Worm (Caenorhabditis elegans) whole organism, L1 larva: ENCODE data around the gene nspd-2.

Experiments used
- C16A3.4 ChIP-seq: fragments of 150-350 bp; optimal IDR thresholded peaks from 2 replicates; lab custom pipeline; 2014; ENCODE audit warnings: missing biosample characterization, missing genetic modification characterization
- C34B4.2 ChIP-seq: sonication (generic microtip); optimal IDR thresholded peaks from 2 replicates; lab custom pipeline; 2017; ENCODE audit warnings: mild to moderate bottlenecking, missing genetic modification characterization, missing compliant biosample characterization
- Y116A8C.19 ChIP-seq: sonication (generic microtip); optimal IDR thresholded peaks from 2 replicates; lab custom pipeline; 2016; ENCODE audit warnings: missing compliant biosample characterization, missing genetic modification characterization, borderline replicate concordance
- aha-1 ChIP-seq: fragments of 150-350 bp; optimal IDR thresholded peaks from 2 replicates; lab custom pipeline; 2014; ENCODE audit warnings: missing biosample characterization, missing genetic modification characterization
- aly-2 ChIP-seq: fragments of 150-350 bp; optimal IDR thresholded peaks from 2 replicates; lab custom pipeline; 2014; ENCODE audit warnings: missing biosample characterization, missing genetic modification characterization
- ama-1 ChIP-seq: fragments of 150-350 bp; optimal IDR thresholded peaks from 2 replicates; lab custom pipeline; 2014
- blmp-1 ChIP-seq: fragments of 150-350 bp; optimal IDR thresholded peaks from 2 replicates; lab custom pipeline; 2014; ENCODE audit warnings: missing biosample characterization, missing genetic modification characterization
- ceh-88 ChIP-seq: fragments of 200-800 bp; sonication (Bioruptor generic); IDR thresholded peaks from 2 replicates; pipeline ENCODE4 v1.3.6; 2022; ENCODE audit warnings: missing genetic modification characterization, missing compliant biosample characterization
- ces-1 ChIP-seq: fragments of 150-350 bp; optimal IDR thresholded peaks from 2 replicates; lab custom pipeline; 2014; ENCODE audit warnings: missing biosample characterization, missing genetic modification reagents, missing genetic modification characterization
- dpl-1 ChIP-seq, 3 experiments: fragments of 150-350 bp in 2 of 3; sonication (generic microtip) in 1 of 3; optimal IDR thresholded peaks; 2 replicates each; lab custom pipeline; 2014 to 2017; ENCODE audit warnings: missing biosample characterization in 3 of 3, missing genetic modification characterization in 3 of 3, missing genetic modification reagents in 3 of 3
- dsc-1 ChIP-seq: sonication (generic microtip); optimal IDR thresholded peaks from 2 replicates; lab custom pipeline; 2016; ENCODE audit warnings: mild to moderate bottlenecking, missing genetic modification characterization, missing compliant biosample characterization
- efl-1 ChIP-seq, 4 experiments: fragments of 150-350 bp; optimal IDR thresholded peaks in 3 of 4; peaks in 1 of 4; 1 replicate in 1 of 4; 2 replicates in 3 of 4; lab custom pipeline; 2014; ENCODE audit warnings: missing biosample characterization in 2 of 4, missing genetic modification characterization in 2 of 4, missing genetic modification reagents in 2 of 4
- egl-27 ChIP-seq, 2 experiments: fragments of 150-350 bp in 1 of 2; sonication (generic microtip); optimal IDR thresholded peaks; 3 replicates each; lab custom pipeline; 2017 to 2018; ENCODE audit warnings: missing biosample characterization in 2 of 2, missing genetic modification characterization in 2 of 2, missing genetic modification reagents in 2 of 2
- elt-3 ChIP-seq, 6 experiments: fragments of 150-350 bp in 1 of 6; sonication (generic microtip); optimal IDR thresholded peaks; 2 replicates each; lab custom pipeline; 2017 to 2018; ENCODE audit warnings: missing biosample characterization in 6 of 6, missing genetic modification characterization in 6 of 6, inconsistent platforms in 1 of 6
- fkh-10 ChIP-seq: sonication (generic microtip); optimal IDR thresholded peaks from 2 replicates; lab custom pipeline; 2017; ENCODE audit warnings: missing biosample characterization, missing genetic modification reagents, missing genetic modification characterization
- grh-1 ChIP-seq: fragments of 200-800 bp; sonication (Bioruptor generic); IDR thresholded peaks from 2 replicates; pipeline ENCODE4 v1.3.6; 2022; ENCODE audit warnings: missing genetic modification reagents, missing genetic modification characterization, missing compliant biosample characterization
- hlh-17 ChIP-seq: fragments of 200-800 bp; sonication (Bioruptor generic); optimal IDR thresholded peaks from 2 replicates; lab custom pipeline; 2018; ENCODE audit warnings: missing genetic modification characterization, mild to moderate bottlenecking, missing compliant biosample characterization, moderate library complexity, borderline replicate concordance
- hlh-4 ChIP-seq: sonication (generic microtip); optimal IDR thresholded peaks from 2 replicates; lab custom pipeline; 2016; ENCODE audit warnings: mild to moderate bottlenecking, missing genetic modification characterization, missing compliant biosample characterization
- irx-1 ChIP-seq: sonication (generic microtip); optimal IDR thresholded peaks from 2 replicates; lab custom pipeline; 2016; ENCODE audit warnings: missing genetic modification characterization, missing compliant biosample characterization
- isw-1 ChIP-seq: fragments of 200-800 bp; sonication (Bioruptor generic); IDR thresholded peaks from 2 replicates; pipeline ENCODE4 v1.3.6; 2022; ENCODE audit warnings: missing genetic modification characterization, missing compliant biosample characterization
- jun-1 ChIP-seq: fragments of 150-350 bp; optimal IDR thresholded peaks from 2 replicates; lab custom pipeline; 2014; ENCODE audit warnings: missing biosample characterization, missing genetic modification reagents, missing genetic modification characterization
- lin-13 ChIP-seq: fragments of 150-350 bp; optimal IDR thresholded peaks from 2 replicates; lab custom pipeline; 2014; ENCODE audit warnings: missing biosample characterization, missing genetic modification reagents, missing genetic modification characterization
- lin-14 ChIP-seq: fragments of 200-800 bp; sonication (Bioruptor generic); optimal IDR thresholded peaks from 2 replicates; lab custom pipeline; 2018; ENCODE audit warnings: mild to moderate bottlenecking, missing genetic modification characterization, moderate library complexity, missing compliant biosample characterization
- lin-35 ChIP-seq, 2 experiments: fragments of 150-350 bp; optimal IDR thresholded peaks; 2 replicates each; lab custom pipeline; 2014; ENCODE audit warnings: missing biosample characterization in 2 of 2, missing genetic modification characterization in 2 of 2, missing genetic modification reagents in 2 of 2
- lir-3 ChIP-seq: sonication (generic microtip); optimal IDR thresholded peaks from 2 replicates; lab custom pipeline; 2016; ENCODE audit warnings: mild to moderate bottlenecking, missing genetic modification characterization, moderate library complexity, missing compliant biosample characterization; ENCODE audit not compliant: poor library complexity
- lsy-2 ChIP-seq, 2 experiments: fragments of 150-350 bp; optimal IDR thresholded peaks; 2 replicates each; lab custom pipeline; 2014; ENCODE audit warnings: missing biosample characterization in 2 of 2, missing genetic modification characterization in 2 of 2
- mdl-1 ChIP-seq, 2 experiments: fragments of 150-350 bp; optimal IDR thresholded peaks; 2 replicates each; lab custom pipeline; 2014 to 2017; ENCODE audit warnings: missing biosample characterization in 2 of 2, missing genetic modification characterization in 2 of 2, inconsistent platforms in 1 of 2
- mef-2 ChIP-seq: fragments of 150-350 bp; optimal IDR thresholded peaks from 2 replicates; lab custom pipeline; 2014; ENCODE audit warnings: missing biosample characterization, missing genetic modification characterization
- mep-1 ChIP-seq: fragments of 150-350 bp; optimal IDR thresholded peaks from 2 replicates; lab custom pipeline; 2014; ENCODE audit warnings: missing biosample characterization, missing genetic modification characterization
- nhr-19 ChIP-seq: fragments of 200-800 bp; sonication (Bioruptor generic); conservative IDR thresholded peaks from 2 replicates; pipeline ENCODE4 v1.3.6; 2022; ENCODE audit warnings: missing genetic modification characterization, missing compliant biosample characterization
- nhr-20 ChIP-seq: sonication (generic microtip); optimal IDR thresholded peaks from 2 replicates; lab custom pipeline; 2016; ENCODE audit warnings: mild to moderate bottlenecking, missing genetic modification characterization, missing compliant biosample characterization
- nhr-47 ChIP-seq: sonication (generic microtip); optimal IDR thresholded peaks from 2 replicates; lab custom pipeline; 2016; ENCODE audit warnings: mild to moderate bottlenecking, missing genetic modification characterization, moderate library complexity, missing compliant biosample characterization
- nhr-71 ChIP-seq: sonication (generic microtip); optimal IDR thresholded peaks from 2 replicates; lab custom pipeline; 2016; ENCODE audit warnings: mild to moderate bottlenecking, missing genetic modification characterization, moderate library complexity, missing compliant biosample characterization
- nhr-85 ChIP-seq: sonication (generic microtip); peaks from one replicate; lab custom pipeline; 2016; ENCODE audit warnings: missing genetic modification characterization, inconsistent platforms, missing compliant biosample characterization
- nhr-90 ChIP-seq: sonication (generic microtip); optimal IDR thresholded peaks from 2 replicates; lab custom pipeline; 2016; ENCODE audit warnings: mild to moderate bottlenecking, missing genetic modification characterization, missing compliant biosample characterization; ENCODE audit not compliant: poor library complexity
- skn-1 ChIP-seq: fragments of 150-350 bp; optimal IDR thresholded peaks from 2 replicates; lab custom pipeline; 2014; ENCODE audit warnings: missing biosample characterization, missing genetic modification characterization
- snu-23 ChIP-seq: sonication (generic microtip); optimal IDR thresholded peaks from 2 replicates; lab custom pipeline; 2016; ENCODE audit warnings: missing genetic modification characterization, missing compliant biosample characterization
- sox-4 ChIP-seq: sonication (generic microtip); optimal IDR thresholded peaks from 2 replicates; lab custom pipeline; 2016; ENCODE audit warnings: missing genetic modification characterization, missing compliant biosample characterization
- sptf-1 ChIP-seq: fragments of 150-350 bp; optimal IDR thresholded peaks from 2 replicates; lab custom pipeline; 2014; ENCODE audit warnings: missing biosample characterization, missing genetic modification characterization
- sup-37 ChIP-seq: fragments of 200-800 bp; sonication (Bioruptor generic); optimal IDR thresholded peaks from 2 replicates; lab custom pipeline; 2018; ENCODE audit warnings: mild to moderate bottlenecking, missing genetic modification characterization, missing compliant biosample characterization
- tbx-2 ChIP-seq: sonication (generic microtip); optimal IDR thresholded peaks from 2 replicates; lab custom pipeline; 2016; ENCODE audit warnings: missing genetic modification characterization, missing compliant biosample characterization
- tlp-1 ChIP-seq: fragments of 150-350 bp; optimal IDR thresholded peaks from 2 replicates; lab custom pipeline; 2014; ENCODE audit warnings: missing biosample characterization, missing genetic modification characterization
- unc-130 ChIP-seq: fragments of 150-350 bp; optimal IDR thresholded peaks from 2 replicates; lab custom pipeline; 2017; ENCODE audit warnings: missing biosample characterization, missing genetic modification characterization, inconsistent platforms
- unc-30 ChIP-seq: sonication (generic microtip); optimal IDR thresholded peaks from 2 replicates; lab custom pipeline; 2017; ENCODE audit warnings: missing biosample characterization, missing genetic modification characterization
- unc-98 ChIP-seq: fragments of 200-800 bp; sonication (Bioruptor generic); IDR thresholded peaks from 2 replicates; pipeline ENCODE4 v1.3.6; 2022; ENCODE audit warnings: missing genetic modification characterization, missing compliant biosample characterization
- ztf-4 ChIP-seq: fragments of 150-350 bp; optimal IDR thresholded peaks from 2 replicates; lab custom pipeline; 2014; ENCODE audit warnings: missing biosample characterization, missing genetic modification characterization

The nspd-2 gene

ce11 chrIV:9866865-9867264, 23.0 kb downstream of the nspd-2 start:
- TF ChIP-seq mef-2 (tag; lab: Kevin White, UChicago) (no peak), skn-1 (tag; lab: Kevin White, UChicago) (no peak), dsc-1 (tag; lab: Kevin White, UChicago) (no peak), sup-37 (GFP tag; lab: Kevin White, UChicago) (no peak), unc-30 (no peak), ceh-88 (GFP tag; lab: Robert Waterston, UW) (no peak), nhr-20 (tag; lab: Kevin White, UChicago) (peak; percentile 59)
- TF ChIP-seq, all 84 proteins: peak for 1

- TF ChIP-seq fkh-10 (GFP tag; lab: Kevin White, UChicago): no peak
- TF ChIP-seq snu-23: peak; percentile 86
- TF ChIP-seq blmp-1 (tag; lab: Kevin White, UChicago): peak; percentile 94
- peak in 1 of 2 experiments; percentile 74 for TF ChIP-seq lin-35 (GFP tag; optimal IDR thresholded peaks at IDR 0.05; lab: Kevin White, UChicago)
- peak; percentile 44 for TF ChIP-seq C16A3.4 (tag; lab: Kevin White, UChicago)
- TF ChIP-seq elt-3 (tag; optimal IDR thresholded peaks at IDR 0.05; lab: Kevin White, UChicago): peak in 5 of 6 experiments; percentile 56 to 98 (median 67)
- TF ChIP-seq sptf-1: no peak
- TF ChIP-seq ztf-4 (tag; lab: Kevin White, UChicago): peak; percentile 62
- peak; percentile 53 for TF ChIP-seq mep-1 (tag; lab: Kevin White, UChicago)
- peak; percentile 83 for TF ChIP-seq grh-1 (GFP tag; lab: Robert Waterston, UW)
- peak in 1 of 3 experiments; percentile 28 for TF ChIP-seq dpl-1 (GFP tag; optimal IDR thresholded peaks at IDR 0.05; lab: Kevin White, UChicago)
- TF ChIP-seq nhr-47: peak; percentile 71
- no peak for TF ChIP-seq C34B4.2
- no peak for TF ChIP-seq irx-1 (tag; lab: Kevin White, UChicago)
- TF ChIP-seq ces-1 (GFP tag; lab: Kevin White, UChicago): no peak
- TF ChIP-seq efl-1 (optimal IDR thresholded peaks at IDR 0.05; lab: Kevin White, UChicago): peak in 1 of 2 experiments; percentile 17
- TF ChIP-seq efl-1 (GFP tag; optimal IDR thresholded peaks at IDR 0.05 in 1 of 2; lab: Kevin White, UChicago): peak in 1 of 2 experiments; percentile 94
- TF ChIP-seq Y116A8C.19: no peak
- TF ChIP-seq mdl-1 (tag; optimal IDR thresholded peaks at IDR 0.05; lab: Kevin White, UChicago): peak in 1 of 2 experiments; percentile 64
- TF ChIP-seq ama-1 (lab: Kevin White, UChicago): no peak
- TF ChIP-seq nhr-71 (tag; lab: Kevin White, UChicago): peak; percentile 93
- TF ChIP-seq nhr-19 (GFP tag; lab: Robert Waterston, UW): peak; percentile 87
- no peak for TF ChIP-seq aha-1 (tag; lab: Kevin White, UChicago)
- no peak for TF ChIP-seq jun-1 (tag; lab: Kevin White, UChicago)
- TF ChIP-seq egl-27 (tag; optimal IDR thresholded peaks at IDR 0.05; lab: Kevin White, UChicago): no peak
- TF ChIP-seq isw-1 (GFP tag; lab: Robert Waterston, UW): no peak
- no peak for TF ChIP-seq tlp-1
- peak; percentile 36 for TF ChIP-seq lin-13 (GFP tag; lab: Kevin White, UChicago)
- no peak for TF ChIP-seq hlh-4 (tag; lab: Kevin White, UChicago)
- no peak for TF ChIP-seq aly-2 (tag; lab: Kevin White, UChicago)
- TF ChIP-seq lin-14 (GFP tag; lab: Kevin White, UChicago): peak; percentile 84
- no peak for TF ChIP-seq sox-4 (tag; lab: Kevin White, UChicago)
- TF ChIP-seq nhr-20 (tag; lab: Kevin White, UChicago): peak; percentile 96
- TF ChIP-seq nhr-90 (tag; lab: Kevin White, UChicago): peak; percentile 87
- peak; percentile 84 for TF ChIP-seq tbx-2 (tag; lab: Kevin White, UChicago)
- TF ChIP-seq sup-37 (GFP tag; lab: Kevin White, UChicago): no peak
- peak; percentile 89 for TF ChIP-seq unc-130
- no peak for TF ChIP-seq unc-98 (GFP tag; lab: Robert Waterston, UW)
- 0 out of 2 replicates have a peak, but pooled peaks have one; percentile 21 for TF ChIP-seq ceh-88 (GFP tag; lab: Robert Waterston, UW)
- peak; percentile 98 for TF ChIP-seq nhr-85 (tag; lab: Kevin White, UChicago)
- TF ChIP-seq lir-3 (tag; lab: Kevin White, UChicago): peak; percentile 56
- no peak for TF ChIP-seq dsc-1 (tag; lab: Kevin White, UChicago)
- TF ChIP-seq hlh-17 (GFP tag; lab: Kevin White, UChicago): no peak
- peak; percentile 61 to 74 for TF ChIP-seq lsy-2 (tag; optimal IDR thresholded peaks at IDR 0.05; lab: Kevin White, UChicago)
Measured at ce11 chrIV:9867915-9868314, 24.1 kb downstream of the nspd-2 start.
